Worm (Caenorhabditis elegans): Measurements from ENCODE around the gene Y66C5A.1.

The Y66C5A.1 gene

DNA sequence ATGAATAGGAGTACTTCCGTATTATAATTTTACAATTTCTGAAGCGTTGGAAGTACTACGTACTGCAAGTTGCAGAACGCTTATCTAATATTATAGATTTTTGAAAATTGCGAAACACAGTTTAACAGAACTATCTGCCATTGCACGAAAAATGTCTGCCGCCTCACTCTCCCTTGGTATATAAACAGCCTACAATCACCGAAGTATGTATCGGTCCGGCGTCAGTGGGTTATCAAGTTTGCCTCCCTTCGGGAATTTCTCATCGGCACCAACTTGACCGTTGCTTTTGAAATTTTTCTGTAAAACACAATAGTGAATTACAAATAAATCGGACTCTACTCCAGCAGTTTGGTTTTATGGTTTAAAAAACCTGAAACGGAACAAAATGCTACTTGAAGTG is 22.0 kb upstream of the Y66C5A.1 start:
- TF ChIP-seq lin-13 (GFP tag; optimal IDR thresholded peaks at IDR 0.05), result no peak
- TF ChIP-seq ceh-44 (GFP tag; IDR thresholded peaks at IDR 0.05), result 0 out of 2 replicates have a peak, but pooled peaks have one; percentile 20
- TF ChIP-seq lin-38 (GFP tag; IDR thresholded peaks at IDR 0.05), result no peak; the same call in 1 of the 2 replicates
- peak; percentile 26; the same call in 1 of the 2 replicates for TF ChIP-seq tra-1 (GFP tag; IDR thresholded peaks at IDR 0.05)
- TF ChIP-seq Y48G9A.11 (GFP tag; IDR thresholded peaks at IDR 0.05), result no peak
- peak; percentile 76 for TF ChIP-seq snpc-4 (tag; optimal IDR thresholded peaks at IDR 0.05)
- no peak for TF ChIP-seq lir-3 (tag; optimal IDR thresholded peaks at IDR 0.05)
- no peak for TF ChIP-seq pqm-1 (tag; optimal IDR thresholded peaks at IDR 0.05)
- TF ChIP-seq dmd-6 (GFP tag; IDR thresholded peaks at IDR 0.05), result peak; percentile 30
- TF ChIP-seq mdt-29 (GFP tag; IDR thresholded peaks at IDR 0.05), result peak; percentile 57; the same call in 1 of the 2 replicates
- peak; percentile 68; the same call in 1 of the 2 replicates for TF ChIP-seq dmd-8 (GFP tag; IDR thresholded peaks at IDR 0.05)
- no peak for TF ChIP-seq daf-16 (GFP tag; optimal IDR thresholded peaks at IDR 0.05)
- peak; percentile 30 for TF ChIP-seq daf-16 (tag; optimal IDR thresholded peaks at IDR 0.05)
- TF ChIP-seq unc-130 (GFP tag; optimal IDR thresholded peaks at IDR 0.05), result no peak
- TF ChIP-seq vab-7 (GFP tag; IDR thresholded peaks at IDR 0.05), result no peak
- no peak for TF ChIP-seq ceh-32 (tag; optimal IDR thresholded peaks at IDR 0.05; ENCODE audit: poor library complexity)
- no peak for TF ChIP-seq nhr-41 (GFP tag; IDR thresholded peaks at IDR 0.05)
- TF ChIP-seq nhr-10 (tag; optimal IDR thresholded peaks at IDR 0.05), result no peak
- TF ChIP-seq pha-4 (GFP tag; IDR thresholded peaks at IDR 0.05), result no peak
- no peak for TF ChIP-seq pha-4 (tag; optimal IDR thresholded peaks at IDR 0.05)
- peak; percentile 14 for TF ChIP-seq nhr-102 (tag; optimal IDR thresholded peaks at IDR 0.05)
- no peak for TF ChIP-seq ama-1 (optimal IDR thresholded peaks at IDR 0.05)
- peak; percentile 47; the same call in 1 of the 2 replicates for TF ChIP-seq hmg-1.1 (GFP tag; IDR thresholded peaks at IDR 0.05)
- TF ChIP-seq sdz-12 (GFP tag; optimal IDR thresholded peaks at IDR 0.05), result no peak
- TF ChIP-seq hif-1 (tag; optimal IDR thresholded peaks at IDR 0.05), result no peak
- TF ChIP-seq mep-1 (tag; optimal IDR thresholded peaks at IDR 0.05), result no peak
- TF ChIP-seq lin-39 (tag; optimal IDR thresholded peaks at IDR 0.05), result no peak
- no peak for TF ChIP-seq ceh-28 (tag; optimal IDR thresholded peaks at IDR 0.05)
- peak; percentile 79; the same call in 1 of the 2 replicates for TF ChIP-seq Y105C5A.15 (GFP tag; IDR thresholded peaks at IDR 0.05)
- TF ChIP-seq nhr-28 (tag; optimal IDR thresholded peaks at IDR 0.05), result no peak
- TF ChIP-seq daf-8 (GFP tag; IDR thresholded peaks at IDR 0.05), result peak; percentile 46; the same call in 1 of the 2 replicates
- no peak for TF ChIP-seq Y75B8A.6 (GFP tag; IDR thresholded peaks at IDR 0.05)
- TF ChIP-seq daf-12 (tag; optimal IDR thresholded peaks at IDR 0.05), result no peak
- peak; percentile 27 for TF ChIP-seq dve-1 (tag; optimal IDR thresholded peaks at IDR 0.05; ENCODE audit: insufficient read depth)
- no peak for TF ChIP-seq hlh-30 (tag; optimal IDR thresholded peaks at IDR 0.05; ENCODE audit: insufficient read depth)
- TF ChIP-seq php-3 (GFP tag; IDR thresholded peaks at IDR 0.05), result no peak
- no peak for TF ChIP-seq ceh-62 (tag; optimal IDR thresholded peaks at IDR 0.05)
- TF ChIP-seq fkh-10 (GFP tag; optimal IDR thresholded peaks at IDR 0.05), result no peak
- TF ChIP-seq tag-97 (GFP tag; IDR thresholded peaks at IDR 0.05), result no peak
- no peak for TF ChIP-seq dpl-1 (GFP tag; optimal IDR thresholded peaks at IDR 0.05)
- no peak for TF ChIP-seq F49E8.2 (tag; optimal IDR thresholded peaks at IDR 0.05; ENCODE audit: borderline replicate concordance)
- no peak for TF ChIP-seq egl-27 (tag; optimal IDR thresholded peaks at IDR 0.05)
- 0 out of 2 replicates have a peak, but pooled peaks have one; percentile 44 for TF ChIP-seq egl-43 (GFP tag; IDR thresholded peaks at IDR 0.05)
- TF ChIP-seq snpc-1.2 (GFP tag; IDR thresholded peaks at IDR 0.05), result no peak
- TF ChIP-seq F26F4.8 (GFP tag; conservative IDR thresholded peaks at IDR 0.05), result no peak
- peak; percentile 63; the same call in 1 of the 2 replicates for TF ChIP-seq lim-7 (GFP tag; IDR thresholded peaks at IDR 0.05)
- TF ChIP-seq F44E2.7 (GFP tag; IDR thresholded peaks at IDR 0.05), result no peak
- TF ChIP-seq mxl-3 (GFP tag; optimal IDR thresholded peaks at IDR 0.05), result no peak

All from whole organism, L4 larva.